Fruit fly (Drosophila melanogaster) whole organism, larva: ENCODE results near the gene Kdsr.

Experiments used
- noc ChIP-seq: fragments of 200-800 bp; sonication (Bioruptor generic); optimal IDR thresholded peaks from 3 replicates; lab custom pipeline; 2019; ENCODE audit warnings: missing biosample characterization, mild to moderate bottlenecking, missing genetic modification characterization, moderate library complexity

The Kdsr gene

dm6 chr3R:25262322-25262761, at the start of gene Kdsr, which contains the start of gene CG11858:
Gene Kdsr, minus strand, starts transcription at chr3R:25262498.
Gene CG11858, plus strand, starts transcription at chr3R:25262741.
- TF ChIP-seq noc (tag; lab: Kevin White, UChicago), result peak; percentile 79

- no peak for TF ChIP-seq noc (tag; lab: Kevin White, UChicago)
Observed at dm6 chr3R:25310843-25311242, 48.5 kb upstream of the Kdsr start, which contains the start of gene CG31099. Gene CG31099, minus strand, starts transcription at chr3R:25310943.

dm6 chr3R:25309175-25309574, 46.9 kb upstream of the Kdsr start:
- TF ChIP-seq noc (tag; lab: Kevin White, UChicago), result peak; percentile 1

dm6 chr3R:25308228-25308627, 45.9 kb upstream of the Kdsr start, which contains the start of gene CG10550:
Gene CG10550, minus strand, starts transcription at chr3R:25308391.
- no peak for TF ChIP-seq noc (tag; lab: Kevin White, UChicago)

dm6 chr3R:25305822-25306544, 43.7 kb upstream of the Kdsr start:
- TF ChIP-seq noc (tag; lab: Kevin White, UChicago), result peak; percentile 47

- no peak for TF ChIP-seq noc (tag; lab: Kevin White, UChicago)
Observed at dm6 chr3R:25303857-25304440, 41.7 kb upstream of the Kdsr start, which contains the start of gene CG31436. Gene CG31436, plus strand, starts transcription at chr3R:25304137.

dm6 chr3R:25302239-25302638, 39.9 kb upstream of the Kdsr start, which contains the start of gene CG31370:
Gene CG31370, plus strand, starts transcription at chr3R:25302464.
- no peak for TF ChIP-seq noc (tag; lab: Kevin White, UChicago)

dm6 chr3R:25300575-25300974, 38.3 kb upstream of the Kdsr start, which contains the start of gene CG13659:
Gene CG13659, plus strand, starts transcription at chr3R:25300891.
- TF ChIP-seq noc (tag; lab: Kevin White, UChicago), result no peak

dm6 chr3R:25299507-25299964, 37.2 kb upstream of the Kdsr start, which contains the start of gene CG31288:
Gene CG31288, minus strand, starts transcription at chr3R:25299557.
- TF ChIP-seq noc (tag; lab: Kevin White, UChicago), result no peak

dm6 chr3R:25297678-25298077, 35.4 kb upstream of the Kdsr start, which contains the start of gene CG31097:
Gene CG31097, minus strand, starts transcription at chr3R:25297778.
- TF ChIP-seq noc (tag; lab: Kevin White, UChicago), result no peak

- peak; percentile 65 for TF ChIP-seq noc (tag; lab: Kevin White, UChicago)
Observed at dm6 chr3R:25295320-25296020, 33.2 kb upstream of the Kdsr start, which contains the start of gene CG31102. Gene CG31102, minus strand, starts transcription at chr3R:25295594.

dm6 chr3R:25292864-25293284, 30.6 kb upstream of the Kdsr start, which contains the start of gene CG31098:
Gene CG31098, minus strand, starts transcription at chr3R:25292977.
- TF ChIP-seq noc (tag; lab: Kevin White, UChicago), result peak; percentile 59

dm6 chr3R:25289589-25289988, 27.3 kb upstream of the Kdsr start, which contains the start of gene CG11893:
Gene CG11893, plus strand, starts transcription at chr3R:25289889.
- TF ChIP-seq noc (tag; lab: Kevin White, UChicago), result no peak

dm6 chr3R:25287128-25287527, 24.8 kb upstream of the Kdsr start, which contains the start of gene CG13658:
Gene CG13658, plus strand, starts transcription at chr3R:25287474.
- no peak for TF ChIP-seq noc (tag; lab: Kevin White, UChicago)

dm6 chr3R:25285173-25285572, 22.9 kb upstream of the Kdsr start, which contains the start of gene CG31104:
Gene CG31104, plus strand, starts transcription at chr3R:25285473.
- TF ChIP-seq noc (tag; lab: Kevin White, UChicago), result no peak
